Worm (Caenorhabditis elegans): ENCODE measurements around the gene znf-706.

DNA sequence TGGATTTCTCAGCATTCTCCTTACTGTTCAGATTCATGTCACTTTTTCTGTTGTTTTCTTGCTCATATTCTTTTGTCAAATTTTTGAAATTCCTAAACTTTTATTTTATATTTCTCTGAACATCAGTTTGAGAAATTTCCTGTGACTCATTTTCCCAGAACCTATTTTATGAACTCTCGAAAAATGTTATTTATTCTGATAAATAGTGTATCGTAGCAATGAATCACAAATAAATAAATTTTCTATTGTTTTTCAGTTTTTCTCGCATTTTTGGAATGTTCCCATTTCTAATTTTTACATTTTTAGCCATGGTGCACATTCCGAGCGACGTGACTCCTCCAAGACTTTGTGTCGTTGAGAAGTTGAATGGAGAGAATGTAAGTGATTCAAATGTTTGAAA is 22.8 kb upstream of the znf-706 start, which contains the start of gene nrfl-1:
- TF ChIP-seq ztf-11 (tag; optimal IDR thresholded peaks at IDR 0.05) (no peak), unc-120 (tag; optimal IDR thresholded peaks at IDR 0.05; ENCODE audit: poor library complexity, severe bottlenecking) (no peak), mep-1 (tag; optimal IDR thresholded peaks at IDR 0.05) (no peak), blmp-1 (tag; optimal IDR thresholded peaks at IDR 0.05) (no peak), nhr-28 (tag; optimal IDR thresholded peaks at IDR 0.05) (no peak), lin-13 (tag; optimal IDR thresholded peaks at IDR 0.05) (no peak), M03D4.4 (tag; optimal IDR thresholded peaks at IDR 0.05) (no peak)
